Worm (Caenorhabditis elegans): ENCODE measurements around the gene T16H12.13.
A peak's percentile ranks its signal among the peaks of the same experiment; 100 is the strongest.

Gene T16H12.13

DNA sequence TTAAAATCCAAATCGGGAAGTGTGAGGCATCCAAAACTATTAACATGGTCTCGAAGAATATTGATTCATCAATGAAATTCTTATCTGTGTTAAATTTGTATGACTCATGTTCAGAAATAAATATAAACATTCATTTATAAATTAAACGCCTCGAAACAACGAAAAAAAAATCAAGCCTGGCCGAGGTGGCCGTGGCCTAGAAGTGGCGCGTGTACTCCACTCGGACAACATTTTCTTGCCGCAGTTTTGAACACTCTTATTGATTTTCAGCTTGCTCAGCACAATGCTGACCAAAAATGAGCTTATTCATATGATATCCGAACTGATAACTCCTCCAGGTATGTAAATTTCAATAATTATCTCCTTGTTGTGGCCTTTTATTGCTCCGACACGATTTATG lies 21.1 kb upstream of the T16H12.13 start, which contains the start of gene ekl-6 (continued):
- peak; percentile 25 for TF ChIP-seq lin-13 (GFP tag; optimal IDR thresholded peaks at IDR 0.05)
- TF ChIP-seq irx-1 (tag; optimal IDR thresholded peaks at IDR 0.05) = peak; percentile 90
- TF ChIP-seq efl-1 (optimal IDR thresholded peaks at IDR 0.05) = peak; percentile 44 to 67
- TF ChIP-seq efl-1 (GFP tag; optimal IDR thresholded peaks at IDR 0.05 in 1 of 2) = peak; percentile 56 to 93
- TF ChIP-seq nhr-85 (tag) = peak; percentile 92
- TF ChIP-seq ces-1 (GFP tag; optimal IDR thresholded peaks at IDR 0.05) = no peak
- peak; percentile 81 for TF ChIP-seq C04F5.9 (tag; optimal IDR thresholded peaks at IDR 0.05)
- no peak for TF ChIP-seq sptf-1 (tag; optimal IDR thresholded peaks at IDR 0.05)
- TF ChIP-seq unc-62 (GFP tag; optimal IDR thresholded peaks at IDR 0.05) = no peak
- TF ChIP-seq F16B12.6 (tag; optimal IDR thresholded peaks at IDR 0.05) = peak; percentile 14
- TF ChIP-seq dpl-1 (GFP tag; optimal IDR thresholded peaks at IDR 0.05) = peak; percentile 22 to 56 (median 55)
- TF ChIP-seq fos-1 (tag; optimal IDR thresholded peaks at IDR 0.05) = no peak
- peak; percentile 80 for TF ChIP-seq tbx-2 (tag; optimal IDR thresholded peaks at IDR 0.05)
- TF ChIP-seq lin-35 (GFP tag; optimal IDR thresholded peaks at IDR 0.05) = peak; percentile 39 to 41
- TF ChIP-seq fkh-10 (GFP tag; optimal IDR thresholded peaks at IDR 0.05) = no peak
- peak; percentile 73 for TF ChIP-seq egl-13 (tag; optimal IDR thresholded peaks at IDR 0.05)
- no peak for TF ChIP-seq unc-130 (tag; optimal IDR thresholded peaks at IDR 0.05)
- no peak for TF ChIP-seq mef-2 (tag; optimal IDR thresholded peaks at IDR 0.05)
- TF ChIP-seq fkh-8 (tag; optimal IDR thresholded peaks at IDR 0.05) = peak; percentile 40
- no peak for TF ChIP-seq vab-15 (tag; optimal IDR thresholded peaks at IDR 0.05)
- TF ChIP-seq dsc-1 (tag; optimal IDR thresholded peaks at IDR 0.05) = peak; percentile 79
- 0 out of 2 replicates have a peak, but pooled peaks have one; percentile 44 for TF ChIP-seq grh-1 (GFP tag; IDR thresholded peaks at IDR 0.05)
- TF ChIP-seq mab-9 (GFP tag; IDR thresholded peaks at IDR 0.05) = no peak
- TF ChIP-seq nhr-84 (tag; optimal IDR thresholded peaks at IDR 0.05) = no peak
- TF ChIP-seq jun-1 (tag; optimal IDR thresholded peaks at IDR 0.05) = no peak
- TF ChIP-seq nhr-77 (tag; optimal IDR thresholded peaks at IDR 0.05) = peak; percentile 21
- no peak for TF ChIP-seq ceh-63 (GFP tag; optimal IDR thresholded peaks at IDR 0.05)
- no peak for TF ChIP-seq ceh-88 (GFP tag; IDR thresholded peaks at IDR 0.05)
- TF ChIP-seq unc-98 (GFP tag; IDR thresholded peaks at IDR 0.05) = peak; percentile 54; the same call in 1 of the 2 replicates

DNA sequence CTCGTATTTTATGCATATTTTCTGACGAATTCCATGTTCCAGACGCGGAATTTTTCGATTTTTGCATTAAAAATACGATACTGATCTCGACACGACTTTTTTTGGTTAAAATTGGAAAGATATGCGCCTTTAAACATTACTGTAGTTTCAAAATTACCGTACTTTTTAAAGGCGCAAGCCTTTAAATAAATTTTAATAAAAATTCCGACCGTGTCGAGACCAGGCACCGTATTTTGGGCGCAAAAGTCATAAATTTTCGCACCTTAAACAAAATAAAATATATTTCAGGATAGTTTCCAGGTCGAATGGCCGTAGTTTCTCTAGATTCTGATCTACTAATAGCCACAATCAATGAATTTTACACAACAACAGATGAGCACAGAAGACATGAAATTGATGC lies 15.9 kb upstream of the T16H12.13 start, which contains the start of gene T16G12.6:
Gene T16G12.6, plus strand, starts transcription at position 301 of the 400 bp plus-strand sequence.
- no peak for TF ChIP-seq lin-39 (tag; optimal IDR thresholded peaks at IDR 0.05)
- TF ChIP-seq nhr-19 (GFP tag; conservative IDR thresholded peaks at IDR 0.05) = no peak
- no peak for TF ChIP-seq mab-9 (GFP tag; IDR thresholded peaks at IDR 0.05)
- TF ChIP-seq snu-23 (GFP tag; optimal IDR thresholded peaks at IDR 0.05) = no peak
- TF ChIP-seq ceh-82 (tag; optimal IDR thresholded peaks at IDR 0.05) = no peak

DNA sequence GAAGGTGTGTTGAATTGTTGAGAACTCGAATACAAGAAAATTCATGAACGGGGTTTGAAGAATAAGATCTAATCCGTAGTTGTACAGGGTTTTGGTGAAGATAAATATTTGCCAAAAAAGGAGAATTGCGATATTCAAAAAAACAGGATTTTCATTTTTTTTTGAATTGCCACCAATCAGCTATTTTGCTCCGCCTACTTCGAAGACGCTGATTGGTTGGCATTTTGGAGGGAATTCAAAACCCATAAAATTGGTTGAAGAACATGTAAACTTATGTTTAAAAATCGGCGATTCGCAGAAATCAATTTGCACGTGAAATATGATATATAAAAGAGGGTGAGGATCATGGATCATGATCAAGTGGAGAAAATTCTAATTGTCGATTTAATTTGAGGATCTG lies 9.2 kb upstream of the T16H12.13 start:
- TF ChIP-seq dpl-1 (GFP tag; optimal IDR thresholded peaks at IDR 0.05) (peak in 1 of 3 experiments; percentile 8), jun-1 (tag; optimal IDR thresholded peaks at IDR 0.05) (no peak), lin-15B (tag; optimal IDR thresholded peaks at IDR 0.05) (no peak), efl-1 (optimal IDR thresholded peaks at IDR 0.05) (no peak), efl-1 (GFP tag; optimal IDR thresholded peaks at IDR 0.05 in 1 of 2) (peak in 1 of 2 experiments; percentile 4), unc-86 (tag; optimal IDR thresholded peaks at IDR 0.05) (no peak)

DNA sequence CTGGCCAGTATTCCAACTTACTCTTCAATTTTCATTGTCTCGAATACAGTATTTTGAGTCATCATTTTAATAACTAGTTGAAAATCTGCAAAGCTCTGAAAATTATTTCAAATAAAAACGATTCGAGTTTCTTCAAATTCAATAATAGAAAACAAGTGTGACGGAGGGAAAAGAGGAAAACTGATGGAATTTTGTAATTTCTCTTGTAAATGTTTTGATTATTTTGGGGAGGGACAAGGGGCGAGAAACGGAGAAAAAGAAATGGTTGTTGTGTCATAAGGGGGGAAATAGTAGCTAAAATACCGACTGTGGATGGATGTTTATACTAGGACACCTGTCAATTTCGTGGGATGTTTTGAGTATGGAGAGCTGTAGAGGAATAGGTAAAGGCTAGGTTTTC lies 7.1 kb upstream of the T16H12.13 start, which contains the start of gene T16G12.9:
Gene T16G12.9, minus strand, starts transcription at position 101 of the 400 bp plus-strand sequence.
- no peak for TF ChIP-seq egl-13 (tag; optimal IDR thresholded peaks at IDR 0.05)
- TF ChIP-seq fkh-10 (GFP tag; optimal IDR thresholded peaks at IDR 0.05) = no peak
- TF ChIP-seq egl-27 (tag; optimal IDR thresholded peaks at IDR 0.05) = no peak
- no peak for TF ChIP-seq nhr-20 (tag; optimal IDR thresholded peaks at IDR 0.05)
- TF ChIP-seq fkh-4 (tag; optimal IDR thresholded peaks at IDR 0.05; ENCODE audit: borderline replicate concordance) = no peak
- TF ChIP-seq tbx-2 (tag; optimal IDR thresholded peaks at IDR 0.05) = no peak
- TF ChIP-seq fkh-8 (tag; optimal IDR thresholded peaks at IDR 0.05) = no peak
- no peak for TF ChIP-seq ztf-11 (tag; optimal IDR thresholded peaks at IDR 0.05)
- no peak for TF ChIP-seq C34B4.2 (tag; optimal IDR thresholded peaks at IDR 0.05)
- TF ChIP-seq vab-15 (tag; optimal IDR thresholded peaks at IDR 0.05) = no peak
- no peak for TF ChIP-seq skn-1 (tag; optimal IDR thresholded peaks at IDR 0.05)
- no peak for TF ChIP-seq unc-98 (GFP tag; IDR thresholded peaks at IDR 0.05)
- no peak for TF ChIP-seq nhr-12 (tag; optimal IDR thresholded peaks at IDR 0.05)
- no peak for TF ChIP-seq sox-4 (tag; optimal IDR thresholded peaks at IDR 0.05)
